Fruit fly (Drosophila melanogaster): ENCODE measurements around the gene CG34288.

DNA sequence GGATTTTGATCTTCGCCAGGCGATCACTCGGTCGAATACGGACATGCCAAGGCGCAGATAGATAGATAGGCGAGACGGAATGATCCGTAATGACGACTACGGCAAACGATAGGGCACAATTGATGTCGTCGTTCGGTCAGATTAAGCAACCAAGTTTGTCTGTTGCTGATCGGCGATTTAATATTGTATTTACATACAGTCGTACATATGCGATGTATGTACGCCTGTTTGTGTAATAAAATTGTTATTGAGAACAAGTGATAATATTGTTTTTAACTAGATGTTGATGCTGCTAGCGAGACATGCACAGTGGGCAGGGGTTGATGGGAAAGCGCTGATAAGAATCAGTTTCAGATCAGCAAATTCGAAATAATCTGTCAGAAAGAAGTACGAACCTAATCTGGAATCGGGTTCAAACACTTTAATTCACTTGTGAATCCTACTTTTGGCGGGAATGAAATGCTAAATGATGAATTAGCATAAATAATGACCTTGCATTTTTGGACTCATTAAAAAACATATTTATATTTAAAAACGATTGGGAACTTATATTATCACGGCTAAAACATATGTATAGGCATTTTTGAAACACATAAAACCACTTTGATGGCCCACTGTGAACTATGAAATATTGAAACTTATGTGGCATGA, 8.4 kb upstream of the CG34288 start:
- TF ChIP-seq CG8159 (tag; optimal IDR thresholded peaks at IDR 0.05) (peak; percentile 71), D1 (tag; optimal IDR thresholded peaks at IDR 0.05) (no peak), CG8301 (tag; optimal IDR thresholded peaks at IDR 0.05) (peak; percentile 41), CG9948 (tag; optimal IDR thresholded peaks at IDR 0.05) (peak; percentile 50), fd96Ca (GFP tag; IDR thresholded peaks at IDR 0.05) (0 out of 3 replicates have a peak, but pooled peaks have one; percentile 16)

Data from whole organism, pupa.